Fruit fly (Drosophila melanogaster) whole organism, embryonic: Measurements from ENCODE around the gene CG1764.
A peak's percentile ranks its signal among the peaks of the same experiment; 100 is the strongest.

Source experiments
- Ada2b ChIP-seq: fragments of 200-800 bp; sonication (Bioruptor generic); IDR thresholded peaks from 2 replicates; pipeline ENCODE4 v1.3.6; 2022; ENCODE audit warnings: missing biosample characterization, missing genetic modification characterization
- Asciz ChIP-seq: fragments of 200-800 bp; sonication (Bioruptor generic); optimal IDR thresholded peaks from 2 replicates; lab custom pipeline; 2017; ENCODE audit warnings: missing biosample characterization, mild to moderate bottlenecking, missing genetic modification characterization, missing genetic modification reagents
- B-H1 ChIP-seq: fragments of 200-800 bp; sonication (Bioruptor generic); IDR thresholded peaks from 3 replicates; pipeline ENCODE4 v1.3.6; 2022; ENCODE audit warnings: missing biosample characterization, missing genetic modification characterization
- BEAF-32 ChIP-seq: fragments of 200-800 bp; sonication (Bioruptor generic); optimal IDR thresholded peaks from 3 replicates; lab custom pipeline; 2017; ENCODE audit warnings: missing biosample characterization, missing genetic modification characterization, mild to moderate bottlenecking, moderate library complexity, missing genetic modification reagents
- CG10431 ChIP-seq: fragments of 200-800 bp; sonication (Bioruptor generic); optimal IDR thresholded peaks from 3 replicates; lab custom pipeline; 2018; ENCODE audit warnings: missing biosample characterization, mild to moderate bottlenecking, missing genetic modification characterization
- CG12769 ChIP-seq: fragments of 200-800 bp; sonication (Bioruptor generic); optimal IDR thresholded peaks from 2 replicates; lab custom pipeline; 2019; ENCODE audit warnings: missing biosample characterization, mild to moderate bottlenecking, missing genetic modification characterization, moderate library complexity
- CG13287 ChIP-seq: fragments of 200-800 bp; sonication (Bioruptor generic); IDR thresholded peaks from 2 replicates; pipeline ENCODE4 v1.3.6; 2022; ENCODE audit warnings: missing biosample characterization, missing genetic modification characterization; ENCODE audit not compliant: partially characterized antibody
- CG15514 ChIP-seq: fragments of 200-800 bp; sonication (Bioruptor generic); optimal IDR thresholded peaks from 3 replicates; lab custom pipeline; 2017; ENCODE audit warnings: missing biosample characterization, missing genetic modification characterization, mild to moderate bottlenecking, moderate library complexity, missing genetic modification reagents
- CG15696 ChIP-seq: fragments of 200-800 bp; sonication (Bioruptor generic); optimal IDR thresholded peaks from 2 replicates; lab custom pipeline; 2019; ENCODE audit warnings: missing biosample characterization, mild to moderate bottlenecking, missing genetic modification characterization, moderate library complexity
- CG16779 ChIP-seq: fragments of 200-800 bp; sonication (Bioruptor generic); IDR thresholded peaks from 2 replicates; pipeline ENCODE4 v1.3.6; 2022; ENCODE audit warnings: missing biosample characterization, missing genetic modification characterization
- CG17361 ChIP-seq: fragments of 200-800 bp; sonication (Bioruptor generic); IDR thresholded peaks from 3 replicates; pipeline ENCODE4 v1.3.6; 2022; ENCODE audit warnings: missing biosample characterization, missing genetic modification characterization
- CG18011 ChIP-seq: fragments of 200-800 bp; sonication (Bioruptor generic); optimal IDR thresholded peaks from 2 replicates; lab custom pipeline; 2017; ENCODE audit warnings: missing biosample characterization, missing genetic modification characterization, mild to moderate bottlenecking, moderate library complexity, missing genotype
- CG18599 ChIP-seq: fragments of 200-800 bp; sonication (Bioruptor generic); optimal IDR thresholded peaks from 3 replicates; lab custom pipeline; 2017; ENCODE audit warnings: missing biosample characterization, missing genetic modification characterization, mild to moderate bottlenecking, moderate library complexity, missing genetic modification reagents
- CG18764 ChIP-seq: fragments of 200-800 bp; sonication (Bioruptor generic); optimal IDR thresholded peaks from 3 replicates; lab custom pipeline; 2016; ENCODE audit warnings: missing biosample characterization, missing genetic modification characterization
- CG2116 ChIP-seq: fragments of 200-800 bp; sonication (Bioruptor generic); optimal IDR thresholded peaks from 3 replicates; lab custom pipeline; 2018; ENCODE audit warnings: missing biosample characterization, mild to moderate bottlenecking, missing genetic modification characterization
- CG2129 ChIP-seq: fragments of 200-800 bp; sonication (Bioruptor generic); IDR thresholded peaks from 2 replicates; pipeline ENCODE4 v1.3.6; 2022; ENCODE audit warnings: missing biosample characterization, missing genetic modification characterization; ENCODE audit not compliant: partially characterized antibody
- CG2202 ChIP-seq: fragments of 200-800 bp; sonication (Bioruptor generic); optimal IDR thresholded peaks from 2 replicates; lab custom pipeline; 2018; ENCODE audit warnings: missing biosample characterization, mild to moderate bottlenecking, missing genetic modification characterization
- CG3065 ChIP-seq: fragments of 200-800 bp; sonication (Bioruptor generic); optimal IDR thresholded peaks from 2 replicates; lab custom pipeline; 2016; ENCODE audit warnings: missing biosample characterization, missing genetic modification characterization
- CG34376 ChIP-seq: fragments of 200-800 bp; sonication (Bioruptor generic); optimal IDR thresholded peaks from 2 replicates; lab custom pipeline; 2018; ENCODE audit warnings: missing biosample characterization, mild to moderate bottlenecking, missing genetic modification characterization
- CG6272 ChIP-seq: fragments of 200-800 bp; sonication (Bioruptor generic); IDR thresholded peaks from 2 replicates; pipeline ENCODE4 v1.3.6; 2022; ENCODE audit warnings: missing biosample characterization, missing genetic modification characterization
- CG6654 ChIP-seq: fragments of 200-800 bp; sonication (Bioruptor generic); optimal IDR thresholded peaks from 2 replicates; lab custom pipeline; 2017; ENCODE audit warnings: missing biosample characterization, mild to moderate bottlenecking, missing genetic modification characterization
- CG9932 ChIP-seq: fragments of 200-800 bp; sonication (Bioruptor generic); IDR thresholded peaks from 2 replicates; pipeline ENCODE4 v1.3.6; 2022; ENCODE audit warnings: missing biosample characterization, missing genetic modification characterization
- CkIIα-i1 ChIP-seq: fragments of 200-800 bp; sonication (Bioruptor generic); IDR thresholded peaks from 2 replicates; pipeline ENCODE4 v1.3.6; 2022; ENCODE audit warnings: missing biosample characterization, missing genetic modification characterization
- E2f2 ChIP-seq: fragments of 200-800 bp; sonication (Bioruptor generic); IDR thresholded peaks from 2 replicates; pipeline ENCODE4 v1.3.6; 2022; ENCODE audit warnings: missing biosample characterization, missing genetic modification characterization
- H2.0 ChIP-seq: fragments of 200-800 bp; sonication (Bioruptor generic); IDR thresholded peaks from 2 replicates; pipeline ENCODE4 v1.3.6; 2022; ENCODE audit warnings: missing biosample characterization, missing genetic modification characterization
- HLH3B ChIP-seq: fragments of 200-800 bp; sonication (Bioruptor generic); IDR thresholded peaks from 2 replicates; pipeline ENCODE4 v1.3.6; 2022; ENCODE audit warnings: missing biosample characterization, missing genetic modification characterization
- Hand ChIP-seq: fragments of 200-800 bp; sonication (Bioruptor generic); optimal IDR thresholded peaks from 2 replicates; lab custom pipeline; 2017; ENCODE audit warnings: mild to moderate bottlenecking, missing biosample characterization, missing genetic modification reagents, missing genetic modification characterization
- Hr78 ChIP-seq, 2 experiments: fragments of 200-800 bp in 1 of 2; fragments of >200 bp in 1 of 2; sonication (Bioruptor generic) in 1 of 2; optimal IDR thresholded peaks; 2 replicates each; lab custom pipeline; 2017 to 2019; ENCODE audit warnings: missing biosample characterization in 2 of 2, missing genetic modification characterization in 2 of 2, mild to moderate bottlenecking in 1 of 2, moderate library complexity in 1 of 2
- NC2β ChIP-seq: fragments of 200-800 bp; sonication (Bioruptor generic); optimal IDR thresholded peaks from 2 replicates; lab custom pipeline; 2016; ENCODE audit warnings: missing biosample characterization, missing genetic modification characterization
- NK7.1 ChIP-seq: fragments of 200-800 bp; sonication (Bioruptor generic); optimal IDR thresholded peaks from 3 replicates; lab custom pipeline; 2016; ENCODE audit warnings: missing biosample characterization, missing genetic modification characterization
- Oli ChIP-seq: fragments of 200-800 bp; sonication (Bioruptor generic); optimal IDR thresholded peaks from 2 replicates; lab custom pipeline; 2018; ENCODE audit warnings: missing biosample characterization, mild to moderate bottlenecking, missing genetic modification characterization, moderate library complexity
- Side ChIP-seq: fragments of 200-800 bp; sonication (Bioruptor generic); optimal IDR thresholded peaks from 2 replicates; lab custom pipeline; 2016; ENCODE audit warnings: missing biosample characterization, missing genetic modification characterization
- Vsx1 ChIP-seq: fragments of 200-800 bp; sonication (Bioruptor generic); optimal IDR thresholded peaks from 2 replicates; lab custom pipeline; 2017; ENCODE audit warnings: missing biosample characterization, mild to moderate bottlenecking, missing genetic modification characterization, missing genetic modification reagents
- chn ChIP-seq: fragments of 200-800 bp; sonication (Bioruptor generic); optimal IDR thresholded peaks from 2 replicates; lab custom pipeline; 2016; ENCODE audit warnings: missing biosample characterization, missing genetic modification characterization
- dmrt99B ChIP-seq: fragments of 200-800 bp; sonication (Bioruptor generic); optimal IDR thresholded peaks from 2 replicates; lab custom pipeline; 2018; ENCODE audit warnings: missing biosample characterization, mild to moderate bottlenecking, missing genetic modification characterization, moderate library complexity
- fu2 ChIP-seq: fragments of 200-800 bp; sonication (Bioruptor generic); optimal IDR thresholded peaks from 2 replicates; lab custom pipeline; 2016; ENCODE audit warnings: missing biosample characterization, missing genetic modification characterization
- klu ChIP-seq: fragments of 200-800 bp; sonication (Bioruptor generic); IDR thresholded peaks from 2 replicates; pipeline ENCODE4 v1.3.6; 2022; ENCODE audit warnings: missing biosample characterization, missing genetic modification characterization
- kni ChIP-seq: fragments of 200-800 bp; sonication (Bioruptor generic); optimal IDR thresholded peaks from 3 replicates; lab custom pipeline; 2017; ENCODE audit warnings: mild to moderate bottlenecking, missing biosample characterization, missing genetic modification reagents, missing genetic modification characterization
- luna ChIP-seq: fragments of 200-800 bp; sonication (Bioruptor generic); optimal IDR thresholded peaks from 2 replicates; lab custom pipeline; 2016; ENCODE audit warnings: missing biosample characterization, missing genetic modification characterization
- nau ChIP-seq: fragments of 200-800 bp; sonication (Bioruptor generic); optimal IDR thresholded peaks from 3 replicates; lab custom pipeline; 2017; ENCODE audit warnings: missing biosample characterization, mild to moderate bottlenecking, missing genetic modification characterization, missing genetic modification reagents
- nmo ChIP-seq: fragments of 200-800 bp; sonication (Bioruptor generic); optimal IDR thresholded peaks from 2 replicates; lab custom pipeline; 2018; ENCODE audit warnings: missing biosample characterization, mild to moderate bottlenecking, missing genetic modification characterization, moderate library complexity
- onecut ChIP-seq: fragments of 200-800 bp; sonication (Bioruptor generic); IDR thresholded peaks from 2 replicates; pipeline ENCODE4 v1.3.6; 2022; ENCODE audit warnings: missing biosample characterization, missing genetic modification characterization
- pnt ChIP-seq: fragments of 200-800 bp; sonication (Bioruptor generic); optimal IDR thresholded peaks from 3 replicates; lab custom pipeline; 2016; ENCODE audit warnings: missing biosample characterization, missing genetic modification characterization
- repo ChIP-seq: fragments of 200-800 bp; sonication (Bioruptor generic); optimal IDR thresholded peaks from 2 replicates; lab custom pipeline; 2016; ENCODE audit warnings: missing biosample characterization, missing genetic modification characterization
- sd ChIP-seq: fragments of 200-800 bp; sonication (Bioruptor generic); optimal IDR thresholded peaks from 3 replicates; lab custom pipeline; 2018; ENCODE audit warnings: missing biosample characterization, mild to moderate bottlenecking, missing genetic modification characterization, moderate library complexity
- sens-2 ChIP-seq: fragments of 200-800 bp; sonication (Bioruptor generic); IDR thresholded peaks from 2 replicates; pipeline ENCODE4 v1.3.6; 2022; ENCODE audit warnings: missing biosample characterization, missing genetic modification characterization
- ttk ChIP-seq: fragments of 200-800 bp; sonication (Bioruptor generic); IDR thresholded peaks from 2 replicates; pipeline ENCODE4 v2.1.2; 2022; ENCODE audit warnings: missing biosample characterization, missing genetic modification characterization
- vnd ChIP-seq: fragments of 200-800 bp; sonication (Bioruptor generic); IDR thresholded peaks from 3 replicates; pipeline ENCODE4 v1.3.6; 2022; ENCODE audit warnings: missing biosample characterization, missing genetic modification characterization; ENCODE audit not compliant: partially characterized antibody
- vvl ChIP-seq: fragments of 200-800 bp; sonication (Bioruptor generic); IDR thresholded peaks from 2 replicates; pipeline ENCODE4 v1.3.6; 2022; ENCODE audit warnings: missing biosample characterization, missing genetic modification characterization
- zfh1 ChIP-seq: fragments of 200-800 bp; sonication (Bioruptor generic); IDR thresholded peaks from 3 replicates; pipeline ENCODE4 v1.3.6; 2022; ENCODE audit warnings: missing biosample characterization, missing genetic modification characterization

CG1764 gene

DNA sequence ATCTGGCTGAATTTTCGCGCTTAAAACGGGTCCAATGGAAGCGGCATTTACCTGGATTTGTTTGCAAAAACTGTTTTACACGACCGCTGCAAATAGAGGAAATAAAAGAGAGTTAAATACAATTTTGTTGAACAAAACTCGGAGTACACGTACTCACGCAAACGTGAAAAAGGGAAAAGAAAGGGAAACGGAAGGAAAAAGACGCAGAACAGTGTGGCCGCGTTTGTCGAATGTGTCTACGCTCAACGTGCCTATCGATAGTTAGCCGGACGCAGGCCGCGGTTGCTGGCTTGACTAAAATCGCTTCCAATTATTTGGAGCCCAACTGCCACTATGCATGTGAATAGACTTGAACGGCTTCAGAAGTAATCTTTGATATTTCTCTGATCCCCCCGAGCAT lies 35.2 kb upstream of the CG1764 start, which contains the start of gene RpS15Aa (continued):
- peak; percentile 54; the same call in 1 of the 3 replicates for TF ChIP-seq CG17361 (GFP tag; lab: Robert Waterston, UW)
- TF ChIP-seq CG2202 = peak; percentile 52
- peak; percentile 46 for TF ChIP-seq nmo
- TF ChIP-seq NK7.1 (GFP tag; lab: Kevin White, UChicago) = peak; percentile 60
- peak; percentile 91 for TF ChIP-seq vvl (GFP tag; lab: Robert Waterston, UW)
- TF ChIP-seq zfh1 = peak; percentile 88
- TF ChIP-seq chn (GFP tag; lab: Kevin White, UChicago) = peak; percentile 46
- peak; percentile 84 for TF ChIP-seq CG34376
- peak; percentile 65 for TF ChIP-seq CG18599 (GFP tag; lab: Kevin White, UChicago)
- TF ChIP-seq CG15696 (tag; lab: Kevin White, UChicago) = no peak
- TF ChIP-seq Oli = peak; percentile 14
- peak; percentile 78 for TF ChIP-seq Asciz (GFP tag; lab: Kevin White, UChicago)
- peak; percentile 81 for TF ChIP-seq Side (GFP tag; lab: Kevin White, UChicago)
- TF ChIP-seq CG3065 = peak; percentile 9
- no peak for TF ChIP-seq Ada2b (GFP tag; lab: Robert Waterston, UW)
- peak; percentile 44 for TF ChIP-seq dmrt99B
- peak; percentile 58; the same call in 1 of the 2 replicates for TF ChIP-seq HLH3B (GFP tag; lab: Robert Waterston, UW)
- peak; percentile 78 for TF ChIP-seq ttk (GFP tag; lab: Robert Waterston, UW)
- TF ChIP-seq Hr78 (GFP tag; optimal IDR thresholded peaks at IDR 0.05; lab: Kevin White, UChicago) = no peak
- TF ChIP-seq CG12769 (tag; lab: Kevin White, UChicago) = peak; percentile 54
- no peak for TF ChIP-seq sd (tag; lab: Kevin White, UChicago)
- TF ChIP-seq luna = peak; percentile 76
- peak; percentile 75 for TF ChIP-seq BEAF-32
- TF ChIP-seq E2f2 (GFP tag; lab: Robert Waterston, UW) = peak; percentile 33
- 0 out of 2 replicates have a peak, but pooled peaks have one; percentile 18 for TF ChIP-seq CG2129
- peak; percentile 79 for TF ChIP-seq onecut (GFP tag; lab: Robert Waterston, UW)
- TF ChIP-seq CG16779 (GFP tag; lab: Robert Waterston, UW) = 0 out of 2 replicates have a peak, but pooled peaks have one; percentile 17
- peak; percentile 78 for TF ChIP-seq H2.0 (GFP tag; lab: Robert Waterston, UW)
- TF ChIP-seq CG10431 = peak; percentile 81
- peak; percentile 84 for TF ChIP-seq CG15514 (GFP tag; lab: Kevin White, UChicago)
- peak; percentile 44 for TF ChIP-seq CG6654 (GFP tag; lab: Kevin White, UChicago)
- TF ChIP-seq klu (GFP tag; lab: Robert Waterston, UW) = no peak
- TF ChIP-seq CkIIα-i1 = no peak
- TF ChIP-seq CG6272 (GFP tag; lab: Robert Waterston, UW) = peak; percentile 78
- TF ChIP-seq NC2β (GFP tag; lab: Kevin White, UChicago) = peak; percentile 92
- peak; percentile 62 for TF ChIP-seq CG2116 (GFP tag; lab: Kevin White, UChicago)
- TF ChIP-seq Vsx1 (GFP tag; lab: Kevin White, UChicago) = peak; percentile 54
- peak; percentile 41; the same call in 2 of the 3 replicates for TF ChIP-seq B-H1
- TF ChIP-seq repo (GFP tag; lab: Kevin White, UChicago) = peak; percentile 66
- peak; percentile 28 for TF ChIP-seq pnt (GFP tag; lab: Kevin White, UChicago)
- TF ChIP-seq sens-2 (GFP tag; lab: Robert Waterston, UW) = peak; percentile 80
- peak; percentile 76 for TF ChIP-seq CG9932 (GFP tag; lab: Robert Waterston, UW)
- peak; percentile 44 for TF ChIP-seq fu2 (GFP tag; lab: Kevin White, UChicago)
- peak; percentile 79 for TF ChIP-seq kni (GFP tag; lab: Kevin White, UChicago)
- TF ChIP-seq CG18764 (GFP tag; lab: Kevin White, UChicago) = peak; percentile 50
- peak; percentile 49 for TF ChIP-seq CG18011 (GFP tag; lab: Kevin White, UChicago)
- TF ChIP-seq Hand (GFP tag; lab: Kevin White, UChicago) = peak; percentile 54
- peak; percentile 69 for TF ChIP-seq nau
- peak; percentile 40 for TF ChIP-seq CG13287
- peak; percentile 32; the same call in 1 of the 3 replicates for TF ChIP-seq vnd (GFP tag; lab: Robert Waterston, UW)
